Fruit fly (Drosophila melanogaster) whole organism, embryonic: ENCODE results near the gene disco.

Experiments
- Awh ChIP-seq: fragments of 200-800 bp; sonication (Bioruptor generic); IDR thresholded peaks from 2 replicates; pipeline ENCODE4, ENCODE4 v1.3.6; 2022; ENCODE audit warnings: missing biosample characterization, missing genetic modification characterization
- CG10543 ChIP-seq: fragments of 200-800 bp; sonication (Bioruptor generic); optimal IDR thresholded peaks from 3 replicates; lab custom pipeline; 2017; ENCODE audit warnings: missing biosample characterization, mild to moderate bottlenecking, missing genetic modification characterization, moderate library complexity
- CG11695 ChIP-seq: fragments of 200-800 bp; sonication (Bioruptor generic); IDR thresholded peaks from 3 replicates; pipeline ENCODE4 v1.3.6; 2022; ENCODE audit warnings: missing biosample characterization, missing genetic modification characterization
- CG13894 ChIP-seq: fragments of 200-800 bp; sonication (Bioruptor generic); optimal IDR thresholded peaks from 3 replicates; lab custom pipeline; 2018; ENCODE audit warnings: missing biosample characterization, mild to moderate bottlenecking, missing genetic modification characterization, moderate library complexity
- CG14441 ChIP-seq: fragments of 200-800 bp; sonication (Bioruptor generic); IDR thresholded peaks from 2 replicates; pipeline ENCODE4 v1.3.6; 2022; ENCODE audit warnings: missing biosample characterization, missing genetic modification characterization
- CG14710 ChIP-seq: fragments of 200-800 bp; sonication (Bioruptor generic); optimal IDR thresholded peaks from 3 replicates; lab custom pipeline; 2019; ENCODE audit warnings: missing biosample characterization, mild to moderate bottlenecking, missing genetic modification characterization, moderate library complexity
- CG15696 ChIP-seq: fragments of 200-800 bp; sonication (Bioruptor generic); optimal IDR thresholded peaks from 2 replicates; lab custom pipeline; 2019; ENCODE audit warnings: missing biosample characterization, mild to moderate bottlenecking, missing genetic modification characterization, moderate library complexity
- CG16779 ChIP-seq: fragments of 200-800 bp; sonication (Bioruptor generic); IDR thresholded peaks from 2 replicates; pipeline ENCODE4 v1.3.6; 2022; ENCODE audit warnings: missing biosample characterization, missing genetic modification characterization
- CG17359 ChIP-seq: fragments of 200-800 bp; sonication (Bioruptor generic); optimal IDR thresholded peaks from 3 replicates; lab custom pipeline; 2018; ENCODE audit warnings: missing biosample characterization, mild to moderate bottlenecking, missing genetic modification characterization, moderate library complexity
- CG18599 ChIP-seq: fragments of 200-800 bp; sonication (Bioruptor generic); optimal IDR thresholded peaks from 3 replicates; lab custom pipeline; 2017; ENCODE audit warnings: missing biosample characterization, missing genetic modification characterization, mild to moderate bottlenecking, moderate library complexity, missing genetic modification reagents
- CG2199 ChIP-seq: fragments of 200-800 bp; sonication (Bioruptor generic); IDR thresholded peaks from 3 replicates; pipeline ENCODE4 v1.3.6; 2022; ENCODE audit warnings: missing biosample characterization, missing genetic modification characterization
- CG30020 ChIP-seq: fragments of 200-800 bp; optimal IDR thresholded peaks from 2 replicates; lab custom pipeline; 2019; ENCODE audit warnings: missing biosample characterization, mild to moderate bottlenecking, missing genetic modification characterization, moderate library complexity
- CG31365 ChIP-seq: fragments of 200-800 bp; sonication (Bioruptor generic); optimal IDR thresholded peaks from 2 replicates; lab custom pipeline; 2018; ENCODE audit warnings: missing biosample characterization, mild to moderate bottlenecking, missing genetic modification characterization
- CG5180 ChIP-seq: fragments of 200-800 bp; sonication (Bioruptor generic); optimal IDR thresholded peaks from 3 replicates; lab custom pipeline; 2017; ENCODE audit warnings: missing biosample characterization, missing genetic modification characterization, mild to moderate bottlenecking, moderate library complexity, missing genetic modification reagents
- CG7271 ChIP-seq: fragments of 200-800 bp; sonication (Bioruptor generic); optimal IDR thresholded peaks from 2 replicates; lab custom pipeline; 2018; ENCODE audit warnings: missing biosample characterization, mild to moderate bottlenecking, missing genetic modification characterization, moderate library complexity
- CG7745 ChIP-seq: fragments of 200-800 bp; sonication (Bioruptor generic); optimal IDR thresholded peaks from 2 replicates; lab custom pipeline; 2018; ENCODE audit warnings: missing biosample characterization, mild to moderate bottlenecking, missing genetic modification characterization, moderate library complexity
- CG8290 ChIP-seq, 3 experiments: fragments of 200-800 bp; sonication (Bioruptor generic); optimal IDR thresholded peaks; 2 replicates each; lab custom pipeline; 2016 to 2019; ENCODE audit warnings: missing biosample characterization in 3 of 3, missing genetic modification characterization in 3 of 3, mild to moderate bottlenecking in 2 of 3, moderate library complexity in 1 of 3
- CG8944 ChIP-seq: fragments of 200-800 bp; sonication (Bioruptor generic); optimal IDR thresholded peaks from 3 replicates; lab custom pipeline; 2016; ENCODE audit warnings: missing biosample characterization, missing genetic modification characterization
- Dp ChIP-seq: fragments of 200-800 bp; sonication (Bioruptor generic); optimal IDR thresholded peaks from 2 replicates; lab custom pipeline; 2018; ENCODE audit warnings: missing biosample characterization, mild to moderate bottlenecking, missing genetic modification characterization, moderate library complexity
- Hmx ChIP-seq: fragments of 200-800 bp; sonication (Bioruptor generic); optimal IDR thresholded peaks from 2 replicates; lab custom pipeline; 2016; ENCODE audit warnings: missing biosample characterization, missing genetic modification characterization
- Lpt ChIP-seq: fragments of >200 bp; optimal IDR thresholded peaks from 2 replicates; lab custom pipeline; 2018; ENCODE audit warnings: missing biosample characterization, missing genetic modification characterization
- NC2α ChIP-seq: fragments of 200-800 bp; sonication (Bioruptor generic); optimal IDR thresholded peaks from 2 replicates; lab custom pipeline; 2016; ENCODE audit warnings: missing biosample characterization, missing genetic modification characterization
- Nf-YB ChIP-seq: fragments of 200-800 bp; sonication (Bioruptor generic); optimal IDR thresholded peaks from 3 replicates; lab custom pipeline; 2019; ENCODE audit warnings: missing biosample characterization, mild to moderate bottlenecking, missing genetic modification characterization, moderate library complexity
- Nf-YC ChIP-seq: fragments of 200-800 bp; optimal IDR thresholded peaks from 3 replicates; lab custom pipeline; 2019; ENCODE audit warnings: missing biosample characterization, mild to moderate bottlenecking, missing genetic modification characterization, moderate library complexity
- Opbp ChIP-seq: fragments of 200-800 bp; sonication (Bioruptor generic); IDR thresholded peaks from 3 replicates; pipeline ENCODE4 v1.3.6; 2022; ENCODE audit warnings: missing biosample characterization, missing genetic modification characterization; ENCODE audit not compliant: partially characterized antibody
- TFAM ChIP-seq: fragments of 200-800 bp; sonication (Bioruptor generic); optimal IDR thresholded peaks from 2 replicates; lab custom pipeline; 2017; ENCODE audit warnings: missing biosample characterization, missing genetic modification characterization, inconsistent platforms
- abd-A ChIP-seq: fragments of 200-800 bp; sonication (Bioruptor generic); optimal IDR thresholded peaks from 3 replicates; lab custom pipeline; 2019; ENCODE audit warnings: missing biosample characterization, mild to moderate bottlenecking, missing genetic modification characterization, moderate library complexity
- aop ChIP-seq: fragments of 200-800 bp; sonication (Bioruptor generic); IDR thresholded peaks from 2 replicates; pipeline ENCODE4 v1.3.6; 2022; ENCODE audit warnings: missing biosample characterization, missing genetic modification characterization
- ara ChIP-seq: fragments of 200-800 bp; sonication (Bioruptor generic); IDR thresholded peaks from 2 replicates; pipeline ENCODE4 v1.3.6; 2022; ENCODE audit warnings: missing biosample characterization, missing genetic modification characterization
- cg ChIP-seq: fragments of 200-800 bp; sonication (Bioruptor generic); optimal IDR thresholded peaks from 3 replicates; lab custom pipeline; 2019; ENCODE audit warnings: missing biosample characterization, mild to moderate bottlenecking, missing genetic modification characterization, moderate library complexity
- chif ChIP-seq, 2 experiments: fragments of 200-800 bp; sonication (Bioruptor generic); optimal IDR thresholded peaks; 3 replicates each; lab custom pipeline; 2016; ENCODE audit warnings: missing biosample characterization in 2 of 2, missing genetic modification characterization in 2 of 2
- crol ChIP-seq: fragments of 200-800 bp; sonication (Bioruptor generic); IDR thresholded peaks from 2 replicates; pipeline ENCODE4 v1.3.6; 2022; ENCODE audit warnings: missing biosample characterization, missing genetic modification characterization
- ham ChIP-seq: fragments of 200-800 bp; sonication (Bioruptor generic); IDR thresholded peaks from 2 replicates; pipeline ENCODE4 v1.3.6; 2022; ENCODE audit warnings: missing biosample characterization, missing genetic modification characterization
- lbe ChIP-seq: fragments of 200-800 bp; sonication (Bioruptor generic); optimal IDR thresholded peaks from 2 replicates; lab custom pipeline; 2016; ENCODE audit warnings: missing biosample characterization, mild to moderate bottlenecking, missing genetic modification characterization
- lilli ChIP-seq: fragments of 200-800 bp; sonication (Bioruptor generic); optimal IDR thresholded peaks from 3 replicates; lab custom pipeline; 2016; ENCODE audit warnings: missing biosample characterization, missing genetic modification characterization
- lmd ChIP-seq: fragments of 200-800 bp; sonication (Bioruptor generic); IDR thresholded peaks from 2 replicates; pipeline ENCODE4 v1.3.6; 2022; ENCODE audit warnings: missing biosample characterization, missing genetic modification characterization
- lov ChIP-seq, 2 experiments: fragments of 200-800 bp in 1 of 2; fragments of >200 bp in 1 of 2; sonication (Bioruptor generic) in 1 of 2; IDR thresholded peaks in 1 of 2; optimal IDR thresholded peaks in 1 of 2; 2 replicates in 1 of 2; 3 replicates in 1 of 2; pipeline versions ENCODE4 v1.3.6 to Lab custom; 2017 to 2022; ENCODE audit warnings: missing biosample characterization in 1 of 2, missing genetic modification characterization in 1 of 2
- mirr ChIP-seq: fragments of 200-800 bp; sonication (Bioruptor generic); optimal IDR thresholded peaks from 3 replicates; lab custom pipeline; 2018; ENCODE audit warnings: missing biosample characterization, mild to moderate bottlenecking, missing genetic modification characterization
- p53 ChIP-seq: fragments of 200-800 bp; sonication (Bioruptor generic); optimal IDR thresholded peaks from 2 replicates; lab custom pipeline; 2016; ENCODE audit warnings: missing biosample characterization, missing genetic modification characterization
- pfk ChIP-seq: fragments of 200-800 bp; sonication (Bioruptor generic); optimal IDR thresholded peaks from 2 replicates; lab custom pipeline; 2018; ENCODE audit warnings: missing biosample characterization, mild to moderate bottlenecking, missing genetic modification characterization, moderate library complexity
- psq ChIP-seq: fragments of 200-800 bp; sonication (Bioruptor generic); optimal IDR thresholded peaks from 2 replicates; lab custom pipeline; 2017; ENCODE audit warnings: missing biosample characterization, missing genetic modification characterization
- repo ChIP-seq: fragments of 200-800 bp; sonication (Bioruptor generic); optimal IDR thresholded peaks from 2 replicates; lab custom pipeline; 2016; ENCODE audit warnings: missing biosample characterization, missing genetic modification characterization
- row ChIP-seq: fragments of 200-800 bp; sonication (Bioruptor generic); IDR thresholded peaks from 3 replicates; pipeline ENCODE4 v1.3.6; 2022; ENCODE audit warnings: missing biosample characterization, missing genetic modification characterization
- sim ChIP-seq: fragments of 200-800 bp; sonication (Bioruptor generic); IDR thresholded peaks from 2 replicates; pipeline ENCODE4 v1.3.6; 2022; ENCODE audit warnings: missing biosample characterization, missing genetic modification characterization
- twi ChIP-seq: fragments of 200-800 bp; optimal IDR thresholded peaks from 2 replicates; lab custom pipeline; 2019; ENCODE audit warnings: missing biosample characterization, mild to moderate bottlenecking, missing genetic modification characterization, moderate library complexity
- z ChIP-seq: fragments of 200-800 bp; sonication (Bioruptor generic); IDR thresholded peaks from 3 replicates; pipeline ENCODE4 v1.3.6; 2022; ENCODE audit warnings: missing biosample characterization, missing genetic modification characterization

The disco gene

dm6 chrX:16213998-16214397 lies 2.6 kb downstream of the disco start (continued):
- TF ChIP-seq lmd (GFP tag; lab: Robert Waterston, UW) (0 out of 2 replicates have a peak, but pooled peaks have one; percentile 12), sim (GFP tag; lab: Robert Waterston, UW) (no peak), repo (GFP tag; lab: Kevin White, UChicago) (no peak), chif (GFP tag; optimal IDR thresholded peaks at IDR 0.05; lab: Kevin White, UChicago) (no peak), mirr (GFP tag; lab: Kevin White, UChicago) (no peak), CG14441 (0 out of 2 replicates have a peak, but pooled peaks have one; percentile 37), Opbp (no peak), CG14710 (tag; lab: Kevin White, UChicago) (no peak), lov (optimal IDR thresholded peaks at IDR 0.05; lab: Kevin White, UChicago) (no peak), lov (GFP tag; IDR thresholded peaks at IDR 0.05; lab: Robert Waterston, UW) (no peak), ham (GFP tag; lab: Robert Waterston, UW) (no peak), Awh (GFP tag; lab: Robert Waterston, UW) (no peak), lilli (GFP tag; lab: Kevin White, UChicago) (no peak), CG7271 (tag; lab: Kevin White, UChicago) (no peak), CG17359 (tag; lab: Kevin White, UChicago) (no peak), CG30020 (tag; lab: Kevin White, UChicago) (no peak), p53 (no peak), NC2α (no peak), CG18599 (GFP tag; lab: Kevin White, UChicago) (no peak), CG11695 (GFP tag; lab: Robert Waterston, UW) (0 out of 3 replicates have a peak, but pooled peaks have one; percentile 7), CG15696 (tag; lab: Kevin White, UChicago) (no peak), CG16779 (GFP tag; lab: Robert Waterston, UW) (no peak), CG5180 (no peak), CG31365 (no peak), TFAM (GFP tag; lab: Kevin White, UChicago) (no peak), Lpt (GFP tag; lab: Kevin White, UChicago) (no peak), row (peak; percentile 35; the same call in 1 of the 3 replicates), CG8290 (GFP tag; optimal IDR thresholded peaks at IDR 0.05; lab: Kevin White, UChicago) (no peak), CG8290 (tag; optimal IDR thresholded peaks at IDR 0.05; lab: Kevin White, UChicago) (no peak)

dm6 chrX:16209663-16210062 lies 6.9 kb downstream of the disco start:
- peak; percentile 58 for TF ChIP-seq cg
- TF ChIP-seq ara (GFP tag; lab: Robert Waterston, UW) = 0 out of 2 replicates have a peak, but pooled peaks have one; percentile 21
- TF ChIP-seq psq = no peak
- no peak for TF ChIP-seq CG8944
- TF ChIP-seq CG2199 (GFP tag; lab: Robert Waterston, UW) = peak; percentile 61; the same call in 1 of the 3 replicates
- TF ChIP-seq Nf-YC = peak; percentile 20
- TF ChIP-seq CG13894 (tag; lab: Kevin White, UChicago) = peak; percentile 37
- TF ChIP-seq Nf-YB (GFP tag; lab: Kevin White, UChicago) = peak; percentile 59
- TF ChIP-seq twi = peak; percentile 20
- TF ChIP-seq Dp (GFP tag; lab: Kevin White, UChicago) = no peak
- TF ChIP-seq, all 482 proteins: peak for 7

- TF ChIP-seq CG10543 (GFP tag; lab: Kevin White, UChicago) = no peak
- peak; percentile 42 for TF ChIP-seq pfk
- TF ChIP-seq aop (GFP tag; lab: Robert Waterston, UW) = no peak
- TF ChIP-seq z (GFP tag; lab: Robert Waterston, UW) = 0 out of 3 replicates have a peak, but pooled peaks have one; percentile 25
- TF ChIP-seq abd-A (tag; lab: Kevin White, UChicago) = peak; percentile 69
- 0 out of 2 replicates have a peak, but pooled peaks have one; percentile 44 for TF ChIP-seq crol (GFP tag; lab: Robert Waterston, UW)
- no peak for TF ChIP-seq CG7745 (tag; lab: Kevin White, UChicago)
- no peak for TF ChIP-seq lbe
- no peak for TF ChIP-seq Hmx (GFP tag; lab: Kevin White, UChicago)
- peak; percentile 21 for TF ChIP-seq Nf-YC
- peak; percentile 54 for TF ChIP-seq Nf-YB (GFP tag; lab: Kevin White, UChicago)
These were observed 7.9 kb downstream of the disco start for dm6 chrX:16208621-16209020.
